Worm (Caenorhabditis elegans): ENCODE measurements around the gene F32E10.9.

The F32E10.9 gene

DNA sequence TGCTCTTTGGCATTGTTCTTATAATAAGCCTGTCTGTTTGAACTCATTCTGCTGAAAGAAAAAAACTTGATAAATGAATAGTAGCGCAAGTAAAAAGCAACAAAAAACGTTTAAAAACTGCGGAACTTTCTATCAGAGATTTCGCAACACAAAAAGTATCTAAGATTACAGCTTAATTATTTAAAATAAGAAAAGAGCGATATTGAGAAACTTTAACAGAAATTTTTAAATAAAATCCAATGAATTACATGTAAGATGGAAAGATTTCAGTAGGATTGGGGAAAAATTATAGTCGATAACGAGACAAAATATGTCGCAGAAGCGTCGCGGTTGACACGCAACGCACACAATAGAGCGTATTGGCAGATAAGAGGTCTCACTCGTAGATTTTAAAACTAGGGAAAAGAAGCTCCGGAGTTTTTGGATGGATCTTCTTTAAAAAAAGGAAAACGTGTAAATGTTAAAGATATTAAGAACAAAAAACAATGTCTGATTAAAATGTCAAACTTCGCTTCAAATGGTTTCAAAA is 2.1 kb downstream of the F32E10.9 start, which contains the start of gene ima-3 (continued):
- no peak for TF ChIP-seq ama-1 (optimal IDR thresholded peaks at IDR 0.05)
- no peak for TF ChIP-seq nhr-11 (tag; optimal IDR thresholded peaks at IDR 0.05)
- TF ChIP-seq zip-4 (GFP tag; optimal IDR thresholded peaks at IDR 0.05): no peak
- no peak for TF ChIP-seq aha-1 (tag; optimal IDR thresholded peaks at IDR 0.05)
- no peak for TF ChIP-seq fkh-8 (tag; optimal IDR thresholded peaks at IDR 0.05)
- TF ChIP-seq grh-1 (GFP tag; IDR thresholded peaks at IDR 0.05): no peak
- no peak for TF ChIP-seq nhr-12 (tag; optimal IDR thresholded peaks at IDR 0.05)
- TF ChIP-seq lin-35 (GFP tag; optimal IDR thresholded peaks at IDR 0.05): peak; percentile 20 to 78
- no peak for TF ChIP-seq ceh-8 (GFP tag; optimal IDR thresholded peaks at IDR 0.05)
- TF ChIP-seq mdl-1 (tag; optimal IDR thresholded peaks at IDR 0.05): no peak
- no peak for TF ChIP-seq zag-1 (tag; optimal IDR thresholded peaks at IDR 0.05)
- TF ChIP-seq lin-39 (tag; optimal IDR thresholded peaks at IDR 0.05): no peak
- TF ChIP-seq fos-1 (tag; optimal IDR thresholded peaks at IDR 0.05): no peak
- TF ChIP-seq ztf-11 (tag; optimal IDR thresholded peaks at IDR 0.05): no peak
- TF ChIP-seq lin-14 (GFP tag; optimal IDR thresholded peaks at IDR 0.05): peak; percentile 16
- TF ChIP-seq snpc-4 (tag; optimal IDR thresholded peaks at IDR 0.05): peak; percentile 2
- TF ChIP-seq efl-3 (GFP tag; optimal IDR thresholded peaks at IDR 0.05): no peak
- no peak for TF ChIP-seq unc-130 (tag; optimal IDR thresholded peaks at IDR 0.05)
- no peak for TF ChIP-seq fkh-10 (GFP tag; optimal IDR thresholded peaks at IDR 0.05)
- no peak for TF ChIP-seq ceh-88 (GFP tag; IDR thresholded peaks at IDR 0.05)
- no peak for TF ChIP-seq C04F5.9 (tag; optimal IDR thresholded peaks at IDR 0.05)
- peak; percentile 28 for TF ChIP-seq mep-1 (tag; optimal IDR thresholded peaks at IDR 0.05)
- TF ChIP-seq pag-3 (tag; optimal IDR thresholded peaks at IDR 0.05; ENCODE audit: borderline replicate concordance, insufficient read depth): no peak
- no peak for TF ChIP-seq nhr-28 (tag; optimal IDR thresholded peaks at IDR 0.05)
- no peak for TF ChIP-seq nhr-76 (tag; optimal IDR thresholded peaks at IDR 0.05)
- TF ChIP-seq efl-1 (optimal IDR thresholded peaks at IDR 0.05): peak; percentile 40 to 63
- peak in 1 of 2 experiments; percentile 33 for TF ChIP-seq efl-1 (GFP tag; optimal IDR thresholded peaks at IDR 0.05 in 1 of 2)
- no peak for TF ChIP-seq alr-1 (tag; optimal IDR thresholded peaks at IDR 0.05; ENCODE audit: borderline replicate concordance)
- TF ChIP-seq C16A3.4 (tag; optimal IDR thresholded peaks at IDR 0.05): peak; percentile 87
- TF ChIP-seq elt-3 (tag; optimal IDR thresholded peaks at IDR 0.05): no peak
- TF ChIP-seq mef-2 (tag; optimal IDR thresholded peaks at IDR 0.05): no peak
- peak; percentile 13 for TF ChIP-seq F16B12.6 (tag; optimal IDR thresholded peaks at IDR 0.05)
- TF ChIP-seq lir-3 (tag; optimal IDR thresholded peaks at IDR 0.05; ENCODE audit: poor library complexity): no peak
- no peak for TF ChIP-seq sptf-1 (tag; optimal IDR thresholded peaks at IDR 0.05)
- peak; percentile 22 for TF ChIP-seq skn-1 (tag; optimal IDR thresholded peaks at IDR 0.05)
- TF ChIP-seq lsy-2 (tag; optimal IDR thresholded peaks at IDR 0.05): peak; percentile 8 to 86
- no peak for TF ChIP-seq Y116A8C.19 (tag; optimal IDR thresholded peaks at IDR 0.05; ENCODE audit: borderline replicate concordance)
- no peak for TF ChIP-seq ces-1 (GFP tag; optimal IDR thresholded peaks at IDR 0.05)
- no peak for TF ChIP-seq swsn-7 (tag; optimal IDR thresholded peaks at IDR 0.05)
- TF ChIP-seq tlp-1 (tag; optimal IDR thresholded peaks at IDR 0.05): no peak
- no peak for TF ChIP-seq egl-13 (tag; optimal IDR thresholded peaks at IDR 0.05)
- peak; percentile 29 for TF ChIP-seq snu-23 (GFP tag; optimal IDR thresholded peaks at IDR 0.05)
- TF ChIP-seq isw-1 (GFP tag; IDR thresholded peaks at IDR 0.05): no peak; the same call in 1 of the 2 replicates

DNA sequence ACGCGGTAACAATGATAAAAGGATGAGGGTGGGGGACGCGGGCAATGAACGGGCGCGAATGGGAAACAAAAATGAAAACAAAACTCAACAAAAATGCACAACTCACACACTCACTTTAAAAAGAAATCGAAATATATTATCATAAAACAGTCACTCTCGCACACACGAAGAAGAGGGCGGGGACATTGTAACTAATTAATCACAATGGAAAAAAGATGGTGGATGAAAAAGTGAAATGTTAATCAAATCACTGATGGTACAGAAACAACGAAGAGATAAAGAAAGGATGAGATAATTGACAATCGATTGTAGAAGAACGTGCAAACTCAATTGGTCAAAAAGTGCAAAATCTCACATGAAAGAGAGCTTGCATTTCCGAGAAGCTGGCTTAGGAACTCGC is 4.5 kb downstream of the F32E10.9 start:
- TF ChIP-seq aha-1 (tag; optimal IDR thresholded peaks at IDR 0.05) (no peak), zip-4 (GFP tag; optimal IDR thresholded peaks at IDR 0.05) (no peak), ztf-11 (tag; optimal IDR thresholded peaks at IDR 0.05) (no peak), mep-1 (tag; optimal IDR thresholded peaks at IDR 0.05) (no peak), blmp-1 (tag; optimal IDR thresholded peaks at IDR 0.05) (peak; percentile 45), hpl-2 (GFP tag; optimal IDR thresholded peaks at IDR 0.05) (no peak), unc-30 (tag; optimal IDR thresholded peaks at IDR 0.05) (no peak), swsn-7 (tag; optimal IDR thresholded peaks at IDR 0.05) (no peak)
